Fruit fly (Drosophila melanogaster) whole organism, pupa: ENCODE results near the gene Rai1.

Experiments used
- CG12605 ChIP-seq: fragments of 200-800 bp; sonication (Bioruptor generic); IDR thresholded peaks from 2 replicates; pipeline ENCODE4 v1.3.6; 2022; ENCODE audit warnings: missing biosample characterization, missing genetic modification characterization
- CG14655 ChIP-seq: fragments of 200-800 bp; sonication (Bioruptor generic); optimal IDR thresholded peaks from 3 replicates; lab custom pipeline; 2017; ENCODE audit warnings: mild to moderate bottlenecking, missing biosample characterization, missing genetic modification reagents, missing genetic modification characterization
- CG17806 ChIP-seq: fragments of 200-800 bp; sonication (Bioruptor generic); optimal IDR thresholded peaks from 2 replicates; lab custom pipeline; 2018; ENCODE audit warnings: missing biosample characterization, mild to moderate bottlenecking, missing genetic modification characterization, moderate library complexity
- CG34367 ChIP-seq: fragments of 200-800 bp; sonication (Bioruptor generic); optimal IDR thresholded peaks from 2 replicates; lab custom pipeline; 2018; ENCODE audit warnings: missing biosample characterization, mild to moderate bottlenecking, missing genetic modification characterization
- CG8159 ChIP-seq: fragments of 200-800 bp; sonication (Bioruptor generic); optimal IDR thresholded peaks from 3 replicates; lab custom pipeline; 2018; ENCODE audit warnings: missing biosample characterization, mild to moderate bottlenecking, missing genetic modification characterization, moderate library complexity
- CG8301 ChIP-seq: fragments of 200-800 bp; sonication (Bioruptor generic); optimal IDR thresholded peaks from 2 replicates; lab custom pipeline; 2018; ENCODE audit warnings: missing biosample characterization, mild to moderate bottlenecking, missing genetic modification characterization
- CG9948 ChIP-seq: fragments of 200-800 bp; sonication (Bioruptor generic); optimal IDR thresholded peaks from 2 replicates; lab custom pipeline; 2018; ENCODE audit warnings: missing biosample characterization, mild to moderate bottlenecking, missing genetic modification characterization, moderate library complexity
- fd96Ca ChIP-seq: fragments of 200-800 bp; sonication (Bioruptor generic); IDR thresholded peaks from 3 replicates; pipeline ENCODE4 v1.3.6; 2022; ENCODE audit warnings: missing biosample characterization, missing genetic modification characterization
- gl ChIP-seq: fragments of 200-800 bp; sonication (Bioruptor generic); optimal IDR thresholded peaks from 2 replicates; lab custom pipeline; 2018; ENCODE audit warnings: missing biosample characterization, mild to moderate bottlenecking, missing genetic modification characterization
- rn ChIP-seq: fragments of 200-800 bp; sonication (Bioruptor generic); IDR thresholded peaks from 2 replicates; pipeline ENCODE4 v1.3.6; 2022; ENCODE audit warnings: missing biosample characterization, missing genetic modification characterization

- TF ChIP-seq CG12605 (no peak), CG9948 (tag; lab: Kevin White, UChicago) (no peak), CG8301 (tag; lab: Kevin White, UChicago) (no peak), CG8159 (no peak), CG17806 (tag; lab: Kevin White, UChicago) (no peak), gl (tag; lab: Kevin White, UChicago) (no peak), CG34367 (no peak), rn (GFP tag; lab: Robert Waterston, UW) (no peak), CG14655 (no peak), fd96Ca (GFP tag; lab: Robert Waterston, UW) (no peak)
These were observed 15.0 kb upstream of the Rai1 start for dm6 chrX:16818186-16818585.
